Fruit fly (Drosophila melanogaster): ENCODE data around the gene Or85a.

DNA sequence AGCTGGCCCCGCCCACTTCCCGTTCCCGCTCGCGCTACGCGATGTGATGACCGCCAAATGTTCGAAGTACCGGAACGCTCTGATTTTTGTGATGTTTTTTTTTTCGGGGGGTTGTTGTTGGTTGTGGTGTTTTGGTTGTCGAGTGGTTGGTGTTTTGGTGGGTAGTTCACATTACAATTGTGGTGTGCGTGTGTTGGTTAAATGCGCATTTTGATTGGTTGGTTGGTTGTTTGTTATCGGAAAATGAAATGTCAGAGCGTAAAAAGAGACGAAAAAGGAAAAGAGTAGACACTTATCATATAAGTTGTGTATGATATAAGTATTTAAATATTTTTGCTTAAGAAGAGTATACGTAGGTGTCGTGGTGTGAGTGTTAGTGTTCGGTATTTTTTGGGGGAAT is 47.0 kb downstream of the Or85a start:
- TF ChIP-seq Sp1 (GFP tag; optimal IDR thresholded peaks at IDR 0.05) (no peak), Dfd (GFP tag; optimal IDR thresholded peaks at IDR 0.05) (no peak)
